Worm (Caenorhabditis elegans) whole organism, late embryonic: ENCODE data around the gene F35C5.3.

Experiments
- F13H6.1 ChIP-seq: sonication (generic microtip); optimal IDR thresholded peaks from 2 replicates; lab custom pipeline; 2016; ENCODE audit warnings: missing genetic modification characterization, missing compliant biosample characterization
- K02D7.2 ChIP-seq: sonication (generic microtip); optimal IDR thresholded peaks from 2 replicates; lab custom pipeline; 2017; ENCODE audit warnings: mild to moderate bottlenecking, missing genetic modification characterization, missing compliant biosample characterization
- ama-1 ChIP-seq: fragments of 150-350 bp; optimal IDR thresholded peaks from 2 replicates; lab custom pipeline; 2014
- ceh-34 ChIP-seq: sonication (generic microtip); optimal IDR thresholded peaks from 2 replicates; lab custom pipeline; 2016; ENCODE audit warnings: mild to moderate bottlenecking, missing genetic modification characterization, missing compliant biosample characterization
- ceh-9 ChIP-seq: sonication (generic microtip); optimal IDR thresholded peaks from 2 replicates; lab custom pipeline; 2016; ENCODE audit warnings: mild to moderate bottlenecking, missing genetic modification characterization, inconsistent platforms, missing compliant biosample characterization
- che-1 ChIP-seq: sonication (generic microtip); optimal IDR thresholded peaks from 2 replicates; lab custom pipeline; 2016; ENCODE audit warnings: mild to moderate bottlenecking, missing genetic modification characterization, missing compliant biosample characterization
- elt-2 ChIP-seq: sonication (generic microtip); optimal IDR thresholded peaks from 2 replicates; lab custom pipeline; 2016; ENCODE audit warnings: missing genetic modification reagents, missing genetic modification characterization, missing compliant biosample characterization
- hlh-13 ChIP-seq: fragments of 200-800 bp; sonication (Bioruptor generic); optimal IDR thresholded peaks from 2 replicates; lab custom pipeline; 2018; ENCODE audit warnings: mild to moderate bottlenecking, missing genetic modification characterization, missing compliant biosample characterization
- hlh-30 ChIP-seq: sonication (generic microtip); optimal IDR thresholded peaks from 2 replicates; lab custom pipeline; 2017; ENCODE audit warnings: antibody characterized with exemption, missing genetic modification characterization, missing compliant biosample characterization; ENCODE audit not compliant: insufficient read depth
- madf-2 ChIP-seq: sonication (generic microtip); optimal IDR thresholded peaks from 2 replicates; lab custom pipeline; 2017; ENCODE audit warnings: missing genetic modification characterization, missing compliant biosample characterization
- pha-4 ChIP-seq: fragments of 150-350 bp; optimal IDR thresholded peaks from 2 replicates; lab custom pipeline; 2018; ENCODE audit warnings: missing biosample characterization, missing genetic modification reagents, missing genetic modification characterization
- rnt-1 ChIP-seq: sonication (generic microtip); optimal IDR thresholded peaks from 2 replicates; lab custom pipeline; 2016; ENCODE audit warnings: missing genetic modification characterization, missing compliant biosample characterization
- sox-4 ChIP-seq: sonication (generic microtip); optimal IDR thresholded peaks from 2 replicates; lab custom pipeline; 2017; ENCODE audit warnings: mild to moderate bottlenecking, missing genetic modification characterization, inconsistent platforms, missing compliant biosample characterization
- zip-5 ChIP-seq: sonication (generic microtip); optimal IDR thresholded peaks from 2 replicates; lab custom pipeline; 2016; ENCODE audit warnings: missing genetic modification characterization, missing compliant biosample characterization

- TF ChIP-seq ceh-34 (no peak), F13H6.1 (tag; lab: Kevin White, UChicago) (no peak), madf-2 (tag; lab: Kevin White, UChicago) (no peak), ceh-9 (no peak), pha-4 (tag; lab: Kevin White, UChicago) (no peak), zip-5 (tag; lab: Kevin White, UChicago) (no peak), che-1 (tag; lab: Kevin White, UChicago) (no peak), ama-1 (no peak), elt-2 (tag; lab: Kevin White, UChicago) (no peak), hlh-30 (tag; lab: Kevin White, UChicago) (no peak), sox-4 (tag; lab: Kevin White, UChicago) (no peak), K02D7.2 (tag; lab: Kevin White, UChicago) (no peak), hlh-13 (GFP tag; lab: Kevin White, UChicago) (no peak), rnt-1 (tag; lab: Kevin White, UChicago) (no peak)
These were observed 40.8 kb upstream of the F35C5.3 start, which contains the start of gene pes-10 for ce11 chrII:12847736-12848135.
